Worm (Caenorhabditis elegans): Measurements from ENCODE around the gene msp-74.

Gene msp-74

ce11 chrII:5084225-5084624 is 30.9 kb downstream of the msp-74 start:
- TF ChIP-seq fos-1 (tag; optimal IDR thresholded peaks at IDR 0.05) (peak; percentile 31), alr-1 (tag; optimal IDR thresholded peaks at IDR 0.05) (no peak), gmeb-1 (tag; optimal IDR thresholded peaks at IDR 0.05) (no peak), ceh-82 (tag; optimal IDR thresholded peaks at IDR 0.05) (no peak)

- TF ChIP-seq ztf-11 (tag; optimal IDR thresholded peaks at IDR 0.05): no peak
- no peak for TF ChIP-seq lin-13 (GFP tag; optimal IDR thresholded peaks at IDR 0.05)
- TF ChIP-seq nhr-237 (tag; optimal IDR thresholded peaks at IDR 0.05): no peak
- no peak for TF ChIP-seq sem-4 (tag; optimal IDR thresholded peaks at IDR 0.05)
- TF ChIP-seq nhr-11 (tag; optimal IDR thresholded peaks at IDR 0.05): no peak
- no peak for TF ChIP-seq elt-3 (tag; optimal IDR thresholded peaks at IDR 0.05)
- TF ChIP-seq sma-9 (GFP tag; optimal IDR thresholded peaks at IDR 0.05): no peak
- TF ChIP-seq sma-9 (tag; optimal IDR thresholded peaks at IDR 0.05): no peak
- no peak for TF ChIP-seq R02D3.7 (tag; optimal IDR thresholded peaks at IDR 0.05)
- TF ChIP-seq mab-5 (tag; optimal IDR thresholded peaks at IDR 0.05): no peak
- TF ChIP-seq Y55F3AM.14 (GFP tag; optimal IDR thresholded peaks at IDR 0.05): no peak
- TF ChIP-seq nhr-10 (tag; optimal IDR thresholded peaks at IDR 0.05): no peak
- no peak for TF ChIP-seq zag-1 (tag; optimal IDR thresholded peaks at IDR 0.05)
- no peak for TF ChIP-seq ZK546.5 (tag; optimal IDR thresholded peaks at IDR 0.05)
- TF ChIP-seq lsy-2 (tag; optimal IDR thresholded peaks at IDR 0.05): no peak
- no peak for TF ChIP-seq nhr-6 (tag; optimal IDR thresholded peaks at IDR 0.05)
- no peak for TF ChIP-seq nhr-129 (tag; optimal IDR thresholded peaks at IDR 0.05)
- TF ChIP-seq lin-39 (tag; optimal IDR thresholded peaks at IDR 0.05): no peak
- no peak for TF ChIP-seq C34F6.9 (tag; optimal IDR thresholded peaks at IDR 0.05)
Measured at ce11 chrII:5083341-5083740, 31.8 kb downstream of the msp-74 start, which contains the start of gene C04G6.4. C04G6.4 (minus strand) TSS chrII:5083441.

ce11 chrII:5081124-5081913 is 33.8 kb downstream of the msp-74 start, which contains the start of gene dsh-2:
dsh-2 (minus strand) TSS chrII:5081174.
- no peak for TF ChIP-seq Y55F3AM.14 (GFP tag; optimal IDR thresholded peaks at IDR 0.05)
- TF ChIP-seq ceh-16 (tag; optimal IDR thresholded peaks at IDR 0.05): peak; percentile 41
- TF ChIP-seq nhr-10 (tag; optimal IDR thresholded peaks at IDR 0.05): no peak
- no peak for TF ChIP-seq lin-39 (tag; optimal IDR thresholded peaks at IDR 0.05)
- TF ChIP-seq egl-27 (tag; optimal IDR thresholded peaks at IDR 0.05): no peak
- TF ChIP-seq lin-13 (GFP tag; optimal IDR thresholded peaks at IDR 0.05): peak; percentile 30
- peak; percentile 18 for TF ChIP-seq F13H6.1 (tag; optimal IDR thresholded peaks at IDR 0.05)
- peak in 1 of 2 experiments; percentile 71 for TF ChIP-seq lsy-2 (tag; optimal IDR thresholded peaks at IDR 0.05)
- TF ChIP-seq ceh-82 (tag; optimal IDR thresholded peaks at IDR 0.05): no peak
- no peak for TF ChIP-seq dmd-4 (tag; optimal IDR thresholded peaks at IDR 0.05)
- peak; percentile 44 for TF ChIP-seq nhr-21 (tag; optimal IDR thresholded peaks at IDR 0.05)
- peak; percentile 43 for TF ChIP-seq sma-3 (GFP tag; optimal IDR thresholded peaks at IDR 0.05)
- peak; percentile 42 for TF ChIP-seq fos-1 (tag; optimal IDR thresholded peaks at IDR 0.05)
- peak; percentile 49 for TF ChIP-seq unc-55 (GFP tag; optimal IDR thresholded peaks at IDR 0.05)
- TF ChIP-seq sma-9 (GFP tag; optimal IDR thresholded peaks at IDR 0.05): peak; percentile 38
- TF ChIP-seq sma-9 (tag; optimal IDR thresholded peaks at IDR 0.05): no peak
- no peak for TF ChIP-seq sem-4 (tag; optimal IDR thresholded peaks at IDR 0.05)
- no peak for TF ChIP-seq ama-1 (optimal IDR thresholded peaks at IDR 0.05)
- no peak for TF ChIP-seq peb-1 (tag; optimal IDR thresholded peaks at IDR 0.05)
- TF ChIP-seq ZK546.5 (tag; optimal IDR thresholded peaks at IDR 0.05): no peak
- peak; percentile 85 for TF ChIP-seq nhr-25 (tag; optimal IDR thresholded peaks at IDR 0.05)
- TF ChIP-seq crh-2 (tag; optimal IDR thresholded peaks at IDR 0.05): peak; percentile 76
- TF ChIP-seq nhr-129 (tag; optimal IDR thresholded peaks at IDR 0.05): peak; percentile 47
- peak; percentile 46 for TF ChIP-seq nhr-6 (tag; optimal IDR thresholded peaks at IDR 0.05)
- TF ChIP-seq blmp-1 (tag; optimal IDR thresholded peaks at IDR 0.05; ENCODE audit: insufficient read depth): no peak
- TF ChIP-seq nhr-12 (tag; optimal IDR thresholded peaks at IDR 0.05): no peak
- TF ChIP-seq skn-1 (tag; optimal IDR thresholded peaks at IDR 0.05): no peak
- TF ChIP-seq C34F6.9 (tag; optimal IDR thresholded peaks at IDR 0.05): peak; percentile 57
- no peak for TF ChIP-seq nhr-11 (tag; optimal IDR thresholded peaks at IDR 0.05)
- TF ChIP-seq zag-1 (tag; optimal IDR thresholded peaks at IDR 0.05): no peak
- peak; percentile 81 for TF ChIP-seq gmeb-1 (tag; optimal IDR thresholded peaks at IDR 0.05)
- no peak for TF ChIP-seq mdl-1 (tag; optimal IDR thresholded peaks at IDR 0.05)
- TF ChIP-seq unc-62 (GFP tag; optimal IDR thresholded peaks at IDR 0.05): no peak
